Worm (Caenorhabditis elegans) whole organism, midembryonic: Measurements from ENCODE around the gene dyf-6.

Source experiments
- T22C8.4 ChIP-seq: fragments of 200-800 bp; sonication (Bioruptor generic); IDR thresholded peaks from 2 replicates; pipeline ENCODE4 v1.3.6; 2022; ENCODE audit warnings: missing genetic modification characterization, missing compliant biosample characterization
- cog-1 ChIP-seq: sonication (generic microtip); optimal IDR thresholded peaks from 2 replicates; lab custom pipeline; 2016; ENCODE audit warnings: missing genetic modification characterization, missing compliant biosample characterization
- flt-1 ChIP-seq: fragments of 200-800 bp; sonication (Bioruptor generic); IDR thresholded peaks from 2 replicates; pipeline ENCODE4 v1.3.6; 2022; ENCODE audit warnings: missing genetic modification characterization, missing compliant biosample characterization
- med-1 ChIP-seq: sonication (generic microtip); optimal IDR thresholded peaks from 2 replicates; lab custom pipeline; 2017; ENCODE audit warnings: missing genetic modification characterization, mild to moderate bottlenecking, missing compliant biosample characterization, antibody characterized with exemption, missing genetic modification reagents; ENCODE audit not compliant: insufficient read depth
- ref-1 ChIP-seq: fragments of 200-800 bp; sonication (Bioruptor generic); conservative IDR thresholded peaks from 2 replicates; pipeline ENCODE4 v1.3.6; 2022; ENCODE audit warnings: missing genetic modification reagents, missing genetic modification characterization, missing compliant biosample characterization
- tab-1 ChIP-seq: fragments of 200-800 bp; sonication (Bioruptor generic); IDR thresholded peaks from 2 replicates; pipeline ENCODE4 v1.3.6; 2022; ENCODE audit warnings: missing genetic modification characterization, missing compliant biosample characterization
- ztf-23 ChIP-seq: fragments of 200-800 bp; sonication (Bioruptor generic); IDR thresholded peaks from 2 replicates; pipeline ENCODE4 v1.3.6; 2022; ENCODE audit warnings: missing genetic modification reagents, missing genetic modification characterization, missing compliant biosample characterization
- ztf-29 ChIP-seq: fragments of 200-800 bp; sonication (Bioruptor generic); IDR thresholded peaks from 2 replicates; pipeline ENCODE4 v1.3.6; 2022; ENCODE audit warnings: missing genetic modification reagents, missing genetic modification characterization, missing compliant biosample characterization

ce11 chrX:10372556-10372955, 13.8 kb downstream of the dyf-6 start, which contains the start of gene Y49A10A.2:
- no peak for TF ChIP-seq med-1 (GFP tag; lab: Kevin White, UChicago)
- TF ChIP-seq ztf-29 (GFP tag; lab: Robert Waterston, UW), result no peak
- no peak for TF ChIP-seq T22C8.4 (GFP tag; lab: Robert Waterston, UW)
- no peak for TF ChIP-seq tab-1
- 0 out of 2 replicates have a peak, but pooled peaks have one; percentile 49 for TF ChIP-seq ztf-23
- peak; percentile 12 for TF ChIP-seq cog-1 (tag; lab: Kevin White, UChicago)
- TF ChIP-seq flt-1 (GFP tag; lab: Robert Waterston, UW), result no peak; the same call in 1 of the 2 replicates
- TF ChIP-seq ref-1 (GFP tag; lab: Robert Waterston, UW), result no peak
